Worm (Caenorhabditis elegans) whole organism, late embryonic: ENCODE measurements around the gene pha-4.

Source experiments
- elt-2 ChIP-seq: sonication (generic microtip); optimal IDR thresholded peaks from 2 replicates; lab custom pipeline; 2016; ENCODE audit warnings: missing genetic modification reagents, missing genetic modification characterization, missing compliant biosample characterization
- hlh-15 ChIP-seq: sonication (generic microtip); optimal IDR thresholded peaks from 2 replicates; lab custom pipeline; 2016; ENCODE audit warnings: missing genetic modification characterization, missing compliant biosample characterization
- ref-2 ChIP-seq: sonication (generic microtip); optimal IDR thresholded peaks from 2 replicates; lab custom pipeline; 2016; ENCODE audit warnings: missing genetic modification characterization, missing compliant biosample characterization
- rnt-1 ChIP-seq: sonication (generic microtip); optimal IDR thresholded peaks from 2 replicates; lab custom pipeline; 2016; ENCODE audit warnings: missing genetic modification characterization, missing compliant biosample characterization
- zip-5 ChIP-seq: sonication (generic microtip); optimal IDR thresholded peaks from 2 replicates; lab custom pipeline; 2016; ENCODE audit warnings: missing genetic modification characterization, missing compliant biosample characterization

DNA sequence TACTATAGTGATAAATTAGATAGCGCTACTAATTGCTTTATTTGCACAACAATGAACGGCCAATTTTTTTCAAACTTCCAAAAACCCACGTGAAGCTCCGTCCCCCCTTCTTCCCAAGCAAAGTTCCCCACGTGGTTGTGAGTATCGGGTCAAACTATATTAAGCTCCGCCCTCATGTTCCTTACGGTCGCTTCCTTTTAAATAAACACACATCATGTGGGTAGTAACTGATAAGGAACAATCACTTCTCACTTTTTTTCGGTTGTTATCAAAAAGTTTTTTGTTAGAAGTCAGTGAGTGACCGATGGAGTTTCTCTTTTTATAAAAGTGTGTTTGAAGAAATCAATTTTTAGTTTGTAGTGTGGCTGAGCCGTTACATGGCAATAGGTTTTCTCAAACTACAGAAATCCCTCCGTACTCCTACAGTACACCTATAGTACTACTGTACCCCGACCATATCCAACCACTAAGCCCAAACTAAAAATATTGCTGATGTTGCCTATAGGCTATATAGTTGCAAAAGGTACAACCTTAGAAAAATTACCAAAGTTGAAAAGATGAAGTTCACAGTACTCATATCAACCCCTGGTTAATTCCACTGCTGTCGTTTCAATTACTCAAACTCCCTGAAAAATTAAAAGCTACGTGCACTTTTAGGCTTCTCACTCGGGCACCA is 40.4 kb upstream of the pha-4 start:
- TF ChIP-seq zip-5 (tag; lab: Kevin White, UChicago): no peak
- TF ChIP-seq hlh-15: no peak
- TF ChIP-seq elt-2 (tag; lab: Kevin White, UChicago): peak; percentile 56
- no peak for TF ChIP-seq rnt-1 (tag; lab: Kevin White, UChicago)
- TF ChIP-seq ref-2: no peak
